Fruit fly (Drosophila melanogaster) whole organism, embryonic: ENCODE data around the gene CG5050.
A peak's percentile ranks its signal among the peaks of the same experiment; 100 is the strongest.

Experiments used
- CG1024 ChIP-seq: fragments of 200-800 bp; sonication (Bioruptor generic); IDR thresholded peaks from 2 replicates; pipeline ENCODE4 v1.3.6; 2022; ENCODE audit warnings: missing biosample characterization, missing genetic modification characterization
- CG10267 ChIP-seq: fragments of 200-800 bp; sonication (Bioruptor generic); optimal IDR thresholded peaks from 2 replicates; lab custom pipeline; 2018; ENCODE audit warnings: missing biosample characterization, mild to moderate bottlenecking, missing genetic modification characterization, moderate library complexity
- CG10431 ChIP-seq: fragments of 200-800 bp; sonication (Bioruptor generic); optimal IDR thresholded peaks from 3 replicates; lab custom pipeline; 2018; ENCODE audit warnings: missing biosample characterization, mild to moderate bottlenecking, missing genetic modification characterization
- CG10543 ChIP-seq: fragments of 200-800 bp; sonication (Bioruptor generic); optimal IDR thresholded peaks from 3 replicates; lab custom pipeline; 2017; ENCODE audit warnings: missing biosample characterization, mild to moderate bottlenecking, missing genetic modification characterization, moderate library complexity
- CG11695 ChIP-seq: fragments of 200-800 bp; sonication (Bioruptor generic); IDR thresholded peaks from 3 replicates; pipeline ENCODE4 v1.3.6; 2022; ENCODE audit warnings: missing biosample characterization, missing genetic modification characterization
- CG12659 ChIP-seq: fragments of 200-800 bp; sonication (Bioruptor generic); optimal IDR thresholded peaks from 3 replicates; lab custom pipeline; 2017; ENCODE audit warnings: mild to moderate bottlenecking, missing biosample characterization, missing genetic modification reagents, missing genetic modification characterization
- CG12769 ChIP-seq: fragments of 200-800 bp; sonication (Bioruptor generic); optimal IDR thresholded peaks from 2 replicates; lab custom pipeline; 2019; ENCODE audit warnings: missing biosample characterization, mild to moderate bottlenecking, missing genetic modification characterization, moderate library complexity
- CG13287 ChIP-seq: fragments of 200-800 bp; sonication (Bioruptor generic); IDR thresholded peaks from 2 replicates; pipeline ENCODE4 v1.3.6; 2022; ENCODE audit warnings: missing biosample characterization, missing genetic modification characterization; ENCODE audit not compliant: partially characterized antibody
- CG17829 ChIP-seq: fragments of 200-800 bp; optimal IDR thresholded peaks from 2 replicates; lab custom pipeline; 2019; ENCODE audit warnings: missing biosample characterization, mild to moderate bottlenecking, missing genetic modification characterization, moderate library complexity
- CG1792 ChIP-seq: fragments of 200-800 bp; sonication (Bioruptor generic); optimal IDR thresholded peaks from 2 replicates; lab custom pipeline; 2016; ENCODE audit warnings: missing biosample characterization, missing genetic modification characterization
- CG2129 ChIP-seq: fragments of 200-800 bp; sonication (Bioruptor generic); IDR thresholded peaks from 2 replicates; pipeline ENCODE4 v1.3.6; 2022; ENCODE audit warnings: missing biosample characterization, missing genetic modification characterization; ENCODE audit not compliant: partially characterized antibody
- CG3281 ChIP-seq: fragments of 200-800 bp; sonication (Bioruptor generic); optimal IDR thresholded peaks from 3 replicates; lab custom pipeline; 2017; ENCODE audit warnings: missing biosample characterization, mild to moderate bottlenecking, missing genetic modification characterization
- CG3838 ChIP-seq: fragments of 200-800 bp; sonication (Bioruptor generic); optimal IDR thresholded peaks from 3 replicates; lab custom pipeline; 2016; ENCODE audit warnings: missing biosample characterization, missing genetic modification characterization
- CG4820 ChIP-seq: fragments of 200-800 bp; sonication (Bioruptor generic); optimal IDR thresholded peaks from 3 replicates; lab custom pipeline; 2016; ENCODE audit warnings: missing biosample characterization, missing genetic modification characterization
- CG7745 ChIP-seq: fragments of 200-800 bp; sonication (Bioruptor generic); optimal IDR thresholded peaks from 2 replicates; lab custom pipeline; 2018; ENCODE audit warnings: missing biosample characterization, mild to moderate bottlenecking, missing genetic modification characterization, moderate library complexity
- CG7839 ChIP-seq: fragments of 200-800 bp; sonication (Bioruptor generic); optimal IDR thresholded peaks from 3 replicates; lab custom pipeline; 2018; ENCODE audit warnings: missing biosample characterization, mild to moderate bottlenecking, missing genetic modification characterization, moderate library complexity
- CG8478 ChIP-seq: fragments of >200 bp; optimal IDR thresholded peaks from 2 replicates; lab custom pipeline; 2018
- CG9932 ChIP-seq: fragments of 200-800 bp; sonication (Bioruptor generic); IDR thresholded peaks from 2 replicates; pipeline ENCODE4 v1.3.6; 2022; ENCODE audit warnings: missing biosample characterization, missing genetic modification characterization
- HLH4C ChIP-seq: fragments of 200-800 bp; sonication (Bioruptor generic); IDR thresholded peaks from 3 replicates; pipeline ENCODE4 v1.3.6; 2022; ENCODE audit warnings: missing biosample characterization, missing genetic modification characterization; ENCODE audit not compliant: partially characterized antibody
- Hand ChIP-seq: fragments of 200-800 bp; sonication (Bioruptor generic); optimal IDR thresholded peaks from 2 replicates; lab custom pipeline; 2017; ENCODE audit warnings: mild to moderate bottlenecking, missing biosample characterization, missing genetic modification reagents, missing genetic modification characterization
- Hey ChIP-seq: fragments of 200-800 bp; sonication (Bioruptor generic); optimal IDR thresholded peaks from 3 replicates; lab custom pipeline; 2018; ENCODE audit warnings: missing biosample characterization, mild to moderate bottlenecking, missing genetic modification characterization
- Hr39 ChIP-seq: fragments of >200 bp; optimal IDR thresholded peaks from 2 replicates; lab custom pipeline; 2017
- Jarid2 ChIP-seq: fragments of 200-800 bp; sonication (Bioruptor generic); optimal IDR thresholded peaks from 3 replicates; lab custom pipeline; 2017; ENCODE audit warnings: mild to moderate bottlenecking, missing biosample characterization, missing genetic modification reagents, missing genetic modification characterization
- Lhr ChIP-seq: fragments of 200-800 bp; sonication (Bioruptor generic); optimal IDR thresholded peaks from 3 replicates; lab custom pipeline; 2017; ENCODE audit warnings: mild to moderate bottlenecking, missing biosample characterization, missing genetic modification reagents, missing genetic modification characterization
- Nf-YA ChIP-seq: fragments of 200-800 bp; sonication (Bioruptor generic); IDR thresholded peaks from 2 replicates; pipeline ENCODE4 v1.3.6; 2022; ENCODE audit warnings: missing biosample characterization, missing genetic modification characterization
- Oaz ChIP-seq: fragments of 200-800 bp; sonication (Bioruptor generic); IDR thresholded peaks from 2 replicates; pipeline ENCODE4 v1.3.6; 2022; ENCODE audit warnings: missing biosample characterization, missing genetic modification characterization
- Optix ChIP-seq: fragments of 200-800 bp; sonication (Bioruptor generic); IDR thresholded peaks from 3 replicates; pipeline ENCODE4 v1.3.6; 2022; ENCODE audit warnings: missing biosample characterization, missing genetic modification characterization
- PHDP ChIP-seq: fragments of 200-800 bp; sonication (Bioruptor generic); optimal IDR thresholded peaks from 3 replicates; lab custom pipeline; 2018; ENCODE audit warnings: missing biosample characterization, mild to moderate bottlenecking, missing genetic modification characterization, moderate library complexity
- Pdp1 ChIP-seq, 2 experiments: fragments of 200-800 bp; sonication (Bioruptor generic); optimal IDR thresholded peaks; 3 replicates each; lab custom pipeline; 2016; ENCODE audit warnings: missing biosample characterization in 2 of 2, missing genetic modification characterization in 2 of 2, mild to moderate bottlenecking in 1 of 2, moderate library complexity in 1 of 2
- Scr ChIP-seq: fragments of 200-800 bp; sonication (Bioruptor generic); IDR thresholded peaks from 2 replicates; pipeline ENCODE4 v1.3.6; 2022; ENCODE audit warnings: missing biosample characterization, missing genetic modification characterization; ENCODE audit not compliant: partially characterized antibody
- Tbp ChIP-seq: fragments of >200 bp; optimal IDR thresholded peaks from 2 replicates; lab custom pipeline; 2018; ENCODE audit warnings: missing biosample characterization, missing genetic modification characterization
- bsh ChIP-seq, 2 experiments: fragments of 200-800 bp; sonication (Bioruptor generic); optimal IDR thresholded peaks; 2 replicates each; lab custom pipeline; 2017 to 2018; ENCODE audit warnings: mild to moderate bottlenecking in 2 of 2, missing biosample characterization in 2 of 2, missing genetic modification characterization in 2 of 2, moderate library complexity in 1 of 2
- chinmo ChIP-seq: fragments of 200-800 bp; sonication (Bioruptor generic); IDR thresholded peaks from 4 replicates; pipeline ENCODE4 v1.3.6; 2022; ENCODE audit warnings: missing biosample characterization, missing genetic modification characterization; ENCODE audit not compliant: partially characterized antibody
- crc ChIP-seq: fragments of 200-800 bp; sonication (Bioruptor generic); optimal IDR thresholded peaks from 2 replicates; lab custom pipeline; 2016; ENCODE audit warnings: missing biosample characterization, missing genetic modification characterization
- crol ChIP-seq: fragments of 200-800 bp; sonication (Bioruptor generic); IDR thresholded peaks from 2 replicates; pipeline ENCODE4 v1.3.6; 2022; ENCODE audit warnings: missing biosample characterization, missing genetic modification characterization
- dmrt99B ChIP-seq: fragments of 200-800 bp; sonication (Bioruptor generic); optimal IDR thresholded peaks from 2 replicates; lab custom pipeline; 2018; ENCODE audit warnings: missing biosample characterization, mild to moderate bottlenecking, missing genetic modification characterization, moderate library complexity
- ems ChIP-seq: fragments of 200-800 bp; sonication (Bioruptor generic); optimal IDR thresholded peaks from 3 replicates; lab custom pipeline; 2016; ENCODE audit warnings: missing biosample characterization, missing genetic modification characterization
- gro ChIP-seq: fragments of 200-800 bp; sonication (Bioruptor generic); optimal IDR thresholded peaks from 2 replicates; lab custom pipeline; 2016; ENCODE audit warnings: missing biosample characterization, missing genetic modification characterization
- ham ChIP-seq: fragments of 200-800 bp; sonication (Bioruptor generic); IDR thresholded peaks from 2 replicates; pipeline ENCODE4 v1.3.6; 2022; ENCODE audit warnings: missing biosample characterization, missing genetic modification characterization
- her ChIP-seq: fragments of 200-800 bp; sonication (Bioruptor generic); optimal IDR thresholded peaks from 2 replicates; lab custom pipeline; 2016; ENCODE audit warnings: missing biosample characterization, missing genetic modification characterization
- inv ChIP-seq: fragments of 200-800 bp; sonication (Bioruptor generic); IDR thresholded peaks from 2 replicates; pipeline ENCODE4 v1.3.6; 2022; ENCODE audit warnings: missing biosample characterization, missing genetic modification characterization; ENCODE audit not compliant: partially characterized antibody
- oc ChIP-seq: fragments of 200-800 bp; sonication (Bioruptor generic); optimal IDR thresholded peaks from 2 replicates; lab custom pipeline; 2018; ENCODE audit warnings: missing biosample characterization, mild to moderate bottlenecking, missing genetic modification characterization, moderate library complexity
- psq ChIP-seq: fragments of 200-800 bp; sonication (Bioruptor generic); optimal IDR thresholded peaks from 2 replicates; lab custom pipeline; 2017; ENCODE audit warnings: missing biosample characterization, missing genetic modification characterization
- rib ChIP-seq: fragments of 200-800 bp; sonication (Bioruptor generic); IDR thresholded peaks from 2 replicates; pipeline ENCODE4 v1.3.6; 2022; ENCODE audit warnings: missing biosample characterization, missing genetic modification characterization
- salm ChIP-seq: fragments of 200-800 bp; sonication (Bioruptor generic); optimal IDR thresholded peaks from 2 replicates; lab custom pipeline; 2018; ENCODE audit warnings: missing biosample characterization, mild to moderate bottlenecking, missing genetic modification characterization
- schlank ChIP-seq: fragments of 200-800 bp; sonication (Bioruptor generic); optimal IDR thresholded peaks from 2 replicates; lab custom pipeline; 2018; ENCODE audit warnings: missing biosample characterization, mild to moderate bottlenecking, missing genetic modification characterization
- scrt ChIP-seq: fragments of 200-800 bp; sonication (Bioruptor generic); optimal IDR thresholded peaks from 2 replicates; lab custom pipeline; 2018; ENCODE audit warnings: missing biosample characterization, mild to moderate bottlenecking, missing genetic modification characterization, moderate library complexity
- toy ChIP-seq: fragments of 200-800 bp; sonication (Bioruptor generic); IDR thresholded peaks from 2 replicates; pipeline ENCODE4 v1.3.6; 2022; ENCODE audit warnings: missing biosample characterization, missing genetic modification characterization
- twi ChIP-seq: fragments of 200-800 bp; optimal IDR thresholded peaks from 2 replicates; lab custom pipeline; 2019; ENCODE audit warnings: missing biosample characterization, mild to moderate bottlenecking, missing genetic modification characterization, moderate library complexity
- vfl ChIP-seq: fragments of 200-800 bp; sonication (Bioruptor generic); optimal IDR thresholded peaks from 2 replicates; lab custom pipeline; 2016; ENCODE audit warnings: missing biosample characterization, missing genetic modification characterization
- vnd ChIP-seq: fragments of 200-800 bp; sonication (Bioruptor generic); IDR thresholded peaks from 3 replicates; pipeline ENCODE4 v1.3.6; 2022; ENCODE audit warnings: missing biosample characterization, missing genetic modification characterization; ENCODE audit not compliant: partially characterized antibody

CG5050 gene

dm6 chr2L:17477710-17478109 is 25.0 kb downstream of the CG5050 start, which contains the start of gene cass (continued):
- no peak; the same call in 1 of the 2 replicates for TF ChIP-seq CG9932 (GFP tag; lab: Robert Waterston, UW)
- TF ChIP-seq CG3281 (GFP tag; lab: Kevin White, UChicago) = no peak
- peak; percentile 62 for TF ChIP-seq CG10267
- TF ChIP-seq CG4820 (GFP tag; lab: Kevin White, UChicago) = no peak
- TF ChIP-seq Optix (GFP tag; lab: Robert Waterston, UW) = no peak
- no peak for TF ChIP-seq schlank (tag; lab: Kevin White, UChicago)
- peak; percentile 36 for TF ChIP-seq Lhr (GFP tag; lab: Kevin White, UChicago)
- TF ChIP-seq CG1792 (GFP tag; lab: Kevin White, UChicago) = no peak
- TF ChIP-seq CG17829 (tag; lab: Kevin White, UChicago) = peak; percentile 58
- TF ChIP-seq Oaz (GFP tag; lab: Robert Waterston, UW) = no peak
- TF ChIP-seq chinmo (GFP tag; lab: Robert Waterston, UW) = peak; percentile 76; the same call in 1 of the 4 replicates
- TF ChIP-seq Pdp1 (GFP tag; optimal IDR thresholded peaks at IDR 0.05; lab: Kevin White, UChicago) = peak in 1 of 2 experiments; percentile 16
- no peak for TF ChIP-seq CG1024 (GFP tag; lab: Robert Waterston, UW)
- no peak for TF ChIP-seq rib
- TF ChIP-seq Nf-YA (GFP tag; lab: Robert Waterston, UW) = no peak
- TF ChIP-seq CG12769 (tag; lab: Kevin White, UChicago) = no peak
- no peak for TF ChIP-seq Hey
- TF ChIP-seq vfl (GFP tag; lab: Kevin White, UChicago) = no peak
- TF ChIP-seq CG12659 (GFP tag; lab: Kevin White, UChicago) = peak; percentile 22
- no peak for TF ChIP-seq CG10543 (GFP tag; lab: Kevin White, UChicago)
- TF ChIP-seq psq (GFP tag; lab: Kevin White, UChicago) = no peak
- TF ChIP-seq twi (tag; lab: Kevin White, UChicago) = no peak
- no peak for TF ChIP-seq scrt (GFP tag; lab: Kevin White, UChicago)
- no peak for TF ChIP-seq toy (GFP tag; lab: Robert Waterston, UW)
- no peak for TF ChIP-seq ham (GFP tag; lab: Robert Waterston, UW)
- TF ChIP-seq crol (GFP tag; lab: Robert Waterston, UW) = no peak
- TF ChIP-seq oc (tag; lab: Kevin White, UChicago) = no peak
- no peak for TF ChIP-seq salm (tag; lab: Kevin White, UChicago)
- TF ChIP-seq vnd (GFP tag; lab: Robert Waterston, UW) = peak; percentile 88
- TF ChIP-seq Jarid2 (GFP tag; lab: Kevin White, UChicago) = no peak
- peak; percentile 91 for TF ChIP-seq HLH4C
- no peak for TF ChIP-seq Hand (GFP tag; lab: Kevin White, UChicago)
- no peak for TF ChIP-seq crc (GFP tag; lab: Kevin White, UChicago)
- TF ChIP-seq CG7839 (tag; lab: Kevin White, UChicago) = no peak
- peak; percentile 83 for TF ChIP-seq CG2129 (GFP tag; lab: Robert Waterston, UW)
- TF ChIP-seq ems (GFP tag; lab: Kevin White, UChicago) = no peak
- TF ChIP-seq bsh (GFP tag; optimal IDR thresholded peaks at IDR 0.05; lab: Kevin White, UChicago) = no peak
- no peak for TF ChIP-seq CG3838 (GFP tag; lab: Kevin White, UChicago)
- no peak for TF ChIP-seq CG10431 (GFP tag; lab: Kevin White, UChicago)
- no peak for TF ChIP-seq Hr39 (lab: Kevin White, UChicago)
- TF ChIP-seq inv (GFP tag; lab: Robert Waterston, UW) = peak; percentile 85
- peak; percentile 93 for TF ChIP-seq CG13287 (GFP tag; lab: Robert Waterston, UW)
- no peak for TF ChIP-seq Tbp
- peak; percentile 93 for TF ChIP-seq Scr
- peak; percentile 15 for TF ChIP-seq gro (GFP tag; lab: Kevin White, UChicago)
- TF ChIP-seq dmrt99B = no peak
- TF ChIP-seq CG7745 (tag; lab: Kevin White, UChicago) = no peak
- TF ChIP-seq CG8478 = no peak
- peak; percentile 38 for TF ChIP-seq her
- TF ChIP-seq PHDP (tag; lab: Kevin White, UChicago) = no peak
- TF ChIP-seq CG11695 (GFP tag; lab: Robert Waterston, UW) = no peak
